Worm (Caenorhabditis elegans) whole organism, L4 larva: ENCODE results near the gene srw-143.

Source experiments
- F37D6.2 ChIP-seq: sonication (generic microtip); optimal IDR thresholded peaks from 2 replicates; lab custom pipeline; 2016; ENCODE audit warnings: mild to moderate bottlenecking, missing genetic modification characterization, missing compliant biosample characterization
- ceh-62 ChIP-seq: sonication (generic microtip); optimal IDR thresholded peaks from 2 replicates; lab custom pipeline; 2017; ENCODE audit warnings: missing biosample characterization, missing genetic modification characterization
- daf-12 ChIP-seq: fragments of 150-350 bp; optimal IDR thresholded peaks from 2 replicates; lab custom pipeline; 2014; ENCODE audit warnings: missing biosample characterization, missing genetic modification reagents, missing genetic modification characterization
- dmd-9 ChIP-seq: fragments of 200-800 bp; sonication (Bioruptor generic); IDR thresholded peaks from 2 replicates; pipeline ENCODE4 v1.3.6; 2022; ENCODE audit warnings: missing genetic modification reagents, missing genetic modification characterization, missing compliant biosample characterization
- snpc-4 ChIP-seq: fragments of 150-350 bp; optimal IDR thresholded peaks from 2 replicates; lab custom pipeline; 2014; ENCODE audit warnings: missing biosample characterization, missing genetic modification characterization
- unc-130 ChIP-seq: sonication (generic microtip); optimal IDR thresholded peaks from 2 replicates; lab custom pipeline; 2016; ENCODE audit warnings: missing genetic modification reagents, missing genetic modification characterization, missing compliant biosample characterization
- zag-1 ChIP-seq: fragments of 150-350 bp; optimal IDR thresholded peaks from 2 replicates; lab custom pipeline; 2014; ENCODE audit warnings: missing biosample characterization, missing genetic modification characterization
- zip-11 ChIP-seq: fragments of 200-800 bp; sonication (Bioruptor generic); IDR thresholded peaks from 2 replicates; pipeline ENCODE4 v1.3.6; 2022; ENCODE audit warnings: missing genetic modification characterization, missing compliant biosample characterization

ce11 chrV:2943859-2944258 is 2.6 kb upstream of the srw-143 start, which contains the start of gene srw-137:
- TF ChIP-seq dmd-9 (no peak), daf-12 (no peak), F37D6.2 (tag; lab: Kevin White, UChicago) (no peak), unc-130 (GFP tag; lab: Kevin White, UChicago) (no peak), zip-11 (GFP tag; lab: Robert Waterston, UW) (no peak), ceh-62 (tag; lab: Kevin White, UChicago) (no peak), snpc-4 (tag; lab: Kevin White, UChicago) (no peak), zag-1 (tag; lab: Kevin White, UChicago) (no peak)
